Worm (Caenorhabditis elegans): Measurements from ENCODE around the gene F41C6.6.

DNA sequence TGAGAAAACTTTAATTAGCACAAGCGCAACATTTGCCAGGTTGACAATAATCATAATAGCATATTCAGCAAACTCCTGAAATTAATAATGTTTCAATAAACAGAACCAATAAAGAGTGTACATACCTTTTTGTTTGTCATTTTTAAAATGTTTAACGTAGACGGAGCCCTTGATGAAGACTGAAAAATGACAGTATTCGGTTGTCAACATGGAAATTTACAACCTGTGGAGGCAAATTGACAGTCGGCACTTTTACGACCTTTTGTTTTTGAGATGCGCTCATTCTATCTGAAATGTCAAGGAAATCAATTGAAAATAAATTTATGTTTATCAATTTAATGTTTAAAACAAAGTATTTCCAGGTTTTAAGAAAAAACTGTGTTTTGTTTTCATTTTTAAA is 2.7 kb upstream of the F41C6.6 start:
- TF ChIP-seq lin-15B (tag; optimal IDR thresholded peaks at IDR 0.05) (no peak), mdl-1 (tag; optimal IDR thresholded peaks at IDR 0.05) (no peak), elt-2 (tag; optimal IDR thresholded peaks at IDR 0.05) (peak; percentile 59), ztf-4 (tag; optimal IDR thresholded peaks at IDR 0.05) (no peak), fkh-10 (GFP tag; optimal IDR thresholded peaks at IDR 0.05) (no peak), ceh-9 (tag; optimal IDR thresholded peaks at IDR 0.05) (no peak), eor-1 (tag; optimal IDR thresholded peaks at IDR 0.05) (no peak), pha-4 (tag; optimal IDR thresholded peaks at IDR 0.05) (peak; percentile 48), ztf-11 (tag; optimal IDR thresholded peaks at IDR 0.05) (no peak), elt-3 (tag; optimal IDR thresholded peaks at IDR 0.05) (no peak), pqm-1 (tag; optimal IDR thresholded peaks at IDR 0.05) (peak; percentile 5)
